Worm (Caenorhabditis elegans) whole organism, early embryonic: ENCODE data around the gene sqv-1.
"Not testable (repeated sequence)": the region's sequence is repeated elsewhere in the genome, so short reads cannot be mapped to it uniquely, and the experiment has no call there.

Experiments
- B0310.2 ChIP-seq: sonication (generic microtip); optimal IDR thresholded peaks from 2 replicates; lab custom pipeline; 2016; ENCODE audit warnings: mild to moderate bottlenecking, missing genetic modification characterization, missing compliant biosample characterization
- F13C5.2 ChIP-seq: sonication (generic microtip); optimal IDR thresholded peaks from 2 replicates; lab custom pipeline; 2017; ENCODE audit warnings: mild to moderate bottlenecking, missing genetic modification characterization, inconsistent platforms, missing compliant biosample characterization
- aly-1 ChIP-seq: sonication (generic microtip); optimal IDR thresholded peaks from 2 replicates; lab custom pipeline; 2016; ENCODE audit warnings: missing genetic modification characterization, missing compliant biosample characterization
- ama-1 ChIP-seq: fragments of 150-350 bp; optimal IDR thresholded peaks from 2 replicates; lab custom pipeline; 2014
- ceh-13 ChIP-seq: fragments of 200-800 bp; sonication (Bioruptor generic); optimal IDR thresholded peaks from 2 replicates; lab custom pipeline; 2018; ENCODE audit warnings: mild to moderate bottlenecking, missing genetic modification characterization, missing compliant biosample characterization
- ceh-36 ChIP-seq: sonication (generic microtip); optimal IDR thresholded peaks from 2 replicates; lab custom pipeline; 2016; ENCODE audit warnings: missing genetic modification characterization, inconsistent platforms, missing compliant biosample characterization
- ets-7 ChIP-seq: sonication (generic microtip); optimal IDR thresholded peaks from 2 replicates; lab custom pipeline; 2016; ENCODE audit warnings: missing genotype, missing genetic modification characterization, missing compliant biosample characterization
- flt-1 ChIP-seq: fragments of 200-800 bp; sonication (Bioruptor generic); IDR thresholded peaks from 2 replicates; pipeline ENCODE4 v1.3.6; 2022; ENCODE audit warnings: missing genetic modification characterization, missing compliant biosample characterization
- hmbx-1 ChIP-seq: sonication (generic microtip); optimal IDR thresholded peaks from 2 replicates; lab custom pipeline; 2016; ENCODE audit warnings: mild to moderate bottlenecking, missing genetic modification characterization, missing compliant biosample characterization
- hmg-4 ChIP-seq: fragments of 200-800 bp; sonication (Bioruptor generic); optimal IDR thresholded peaks from 2 replicates; lab custom pipeline; 2018; ENCODE audit warnings: mild to moderate bottlenecking, missing genetic modification characterization, missing compliant biosample characterization
- hnd-1 ChIP-seq: sonication (generic microtip); optimal IDR thresholded peaks from 2 replicates; lab custom pipeline; 2016; ENCODE audit warnings: missing genetic modification characterization, missing compliant biosample characterization
- pes-1 ChIP-seq: fragments of 200-800 bp; sonication (Bioruptor generic); IDR thresholded peaks from 2 replicates; pipeline ENCODE4 v1.3.6; 2022; ENCODE audit warnings: missing genetic modification reagents, missing genetic modification characterization, missing compliant biosample characterization
- scrt-1 ChIP-seq: fragments of 200-800 bp; sonication (Bioruptor generic); IDR thresholded peaks from 2 replicates; pipeline ENCODE4 v1.3.6; 2022; ENCODE audit warnings: missing genetic modification characterization, missing compliant biosample characterization
- sea-1 ChIP-seq: fragments of 200-800 bp; sonication (Bioruptor generic); conservative IDR thresholded peaks from 2 replicates; pipeline ENCODE4 v1.3.6; 2022; ENCODE audit warnings: missing genetic modification characterization, missing compliant biosample characterization
- tbx-11 ChIP-seq: fragments of 200-800 bp; sonication (Bioruptor generic); IDR thresholded peaks from 2 replicates; pipeline ENCODE4 v1.3.6; 2022; ENCODE audit warnings: missing genetic modification characterization, missing compliant biosample characterization
- tbx-37 ChIP-seq: fragments of 200-800 bp; sonication (Bioruptor generic); conservative IDR thresholded peaks from 2 replicates; pipeline ENCODE4 v1.3.6; 2022; ENCODE audit warnings: missing genetic modification reagents, missing genetic modification characterization, missing compliant biosample characterization
- tra-4 ChIP-seq: sonication (generic microtip); optimal IDR thresholded peaks from 2 replicates; lab custom pipeline; 2017; ENCODE audit warnings: missing genetic modification characterization, missing compliant biosample characterization

The sqv-1 gene

DNA sequence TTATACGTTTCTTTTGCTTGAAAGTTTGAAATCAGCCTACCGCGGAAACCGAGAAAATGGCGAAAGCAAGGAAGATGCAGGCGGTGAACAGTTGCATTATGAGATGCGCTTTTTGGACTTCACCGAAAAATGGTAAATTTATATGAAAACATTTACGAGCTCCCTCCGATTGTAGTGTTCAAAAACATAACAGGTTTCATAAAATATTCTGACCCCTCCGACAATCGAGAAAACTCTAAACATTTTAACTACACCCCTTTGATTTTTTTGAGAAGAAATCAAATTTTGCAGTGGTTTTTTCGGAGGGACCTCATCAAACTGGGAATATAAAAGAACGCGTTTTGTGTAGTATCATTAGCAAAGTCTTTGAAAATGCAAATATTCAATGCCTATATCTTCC is 13.9 kb upstream of the sqv-1 start, which contains the start of the genes F17E9.18 and F17E9.15:
Gene F17E9.18, minus strand, starts transcription at position 101 of the 400 bp plus-strand sequence.
Gene F17E9.15, plus strand, starts transcription at position 368 of the 400 bp plus-strand sequence.
- no peak for TF ChIP-seq flt-1 (GFP tag; lab: Robert Waterston, UW)

ce11 chrIV:8348073-8348472 is 12.8 kb upstream of the sqv-1 start, which contains the start of gene F17E9.4:
F17E9.4 (plus strand) TSS chrIV:8348373.
- no peak for TF ChIP-seq B0310.2 (tag; lab: Kevin White, UChicago)
- TF ChIP-seq aly-1 (tag; lab: Kevin White, UChicago): no peak
- TF ChIP-seq tbx-37 (GFP tag; lab: Robert Waterston, UW): no peak
- no peak for TF ChIP-seq ets-7 (tag; lab: Kevin White, UChicago)
- no peak for TF ChIP-seq sea-1 (GFP tag; lab: Robert Waterston, UW)
- TF ChIP-seq ama-1: no peak
- no peak for TF ChIP-seq hmg-4
- TF ChIP-seq hmbx-1 (tag; lab: Kevin White, UChicago): no peak
- TF ChIP-seq ceh-36 (tag; lab: Kevin White, UChicago): no peak
- TF ChIP-seq tra-4: no peak
- no peak for TF ChIP-seq F13C5.2
- no peak for TF ChIP-seq flt-1 (GFP tag; lab: Robert Waterston, UW)
- no peak for TF ChIP-seq tbx-11 (GFP tag; lab: Robert Waterston, UW)
- no peak for TF ChIP-seq ceh-13
- no peak for TF ChIP-seq hnd-1 (tag; lab: Kevin White, UChicago)
- TF ChIP-seq scrt-1: no peak
- no peak for TF ChIP-seq pes-1

DNA sequence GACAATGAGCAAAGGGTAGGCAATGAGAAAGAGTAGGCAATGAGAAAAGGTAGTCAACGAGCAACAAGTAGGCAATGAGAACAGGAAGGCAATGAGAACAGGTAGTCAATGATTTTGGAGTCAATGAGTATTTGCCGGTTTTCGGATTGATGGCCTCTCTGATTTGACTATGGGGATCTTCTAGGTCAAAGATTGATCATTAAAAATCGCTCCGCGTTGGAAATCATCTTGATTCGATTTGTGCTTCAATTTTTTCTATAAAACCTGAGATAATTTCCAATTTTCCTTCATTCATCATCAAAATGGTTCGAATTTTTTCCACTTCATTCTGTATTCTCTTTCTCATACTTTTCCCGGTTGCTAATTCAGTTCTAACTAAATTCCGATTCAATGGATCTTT is 8.9 kb upstream of the sqv-1 start, which contains the start of gene F17E9.16:
Gene F17E9.16, plus strand, starts transcription at position 301 of the 400 bp plus-strand sequence.
- not testable (repeated sequence) for TF ChIP-seq ceh-13; hnd-1 (tag; lab: Kevin White, UChicago); tbx-37 (GFP tag; lab: Robert Waterston, UW)

DNA sequence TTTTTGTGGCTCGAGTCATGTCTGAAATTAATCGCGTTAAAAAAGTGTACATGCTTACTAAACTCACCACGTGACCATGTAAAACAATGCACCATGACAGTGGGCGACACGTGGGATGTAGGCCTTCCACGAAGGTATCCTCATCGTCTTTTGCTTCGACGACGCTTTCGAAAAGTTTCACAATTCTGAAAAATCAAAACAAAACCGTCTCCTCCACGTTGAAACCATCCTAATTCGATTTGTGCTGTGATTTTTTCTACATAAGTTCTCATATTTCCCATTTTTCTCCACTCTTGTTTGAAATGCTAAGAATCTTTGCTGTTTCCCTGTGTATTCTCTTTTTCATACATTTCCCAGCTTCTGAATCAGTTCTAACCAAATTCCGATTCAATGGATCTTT is 6.3 kb upstream of the sqv-1 start, which contains the start of gene F17E9.3:
Gene F17E9.3, plus strand, starts transcription at position 301 of the 400 bp plus-strand sequence.
- no peak for TF ChIP-seq scrt-1
- TF ChIP-seq hmbx-1 (tag; lab: Kevin White, UChicago): no peak

- TF ChIP-seq ceh-36 (tag; lab: Kevin White, UChicago): no peak
- TF ChIP-seq hmbx-1 (tag; lab: Kevin White, UChicago): no peak
- no peak for TF ChIP-seq tbx-37 (GFP tag; lab: Robert Waterston, UW)
- no peak for TF ChIP-seq aly-1 (tag; lab: Kevin White, UChicago)
- TF ChIP-seq F13C5.2: no peak
- no peak for TF ChIP-seq ceh-13
- TF ChIP-seq tra-4: no peak
- no peak for TF ChIP-seq sea-1 (GFP tag; lab: Robert Waterston, UW)
- TF ChIP-seq B0310.2 (tag; lab: Kevin White, UChicago): no peak
- TF ChIP-seq flt-1 (GFP tag; lab: Robert Waterston, UW): no peak
- TF ChIP-seq ets-7 (tag; lab: Kevin White, UChicago): no peak
- no peak for TF ChIP-seq scrt-1
Observed at ce11 chrIV:8355592-8355991, 5.3 kb upstream of the sqv-1 start, which contains the start of the genes F17E9.2 and col-116. F17E9.2 (plus strand) TSS chrIV:8355892. col-116 (plus strand) TSS chrIV:8355906.

DNA sequence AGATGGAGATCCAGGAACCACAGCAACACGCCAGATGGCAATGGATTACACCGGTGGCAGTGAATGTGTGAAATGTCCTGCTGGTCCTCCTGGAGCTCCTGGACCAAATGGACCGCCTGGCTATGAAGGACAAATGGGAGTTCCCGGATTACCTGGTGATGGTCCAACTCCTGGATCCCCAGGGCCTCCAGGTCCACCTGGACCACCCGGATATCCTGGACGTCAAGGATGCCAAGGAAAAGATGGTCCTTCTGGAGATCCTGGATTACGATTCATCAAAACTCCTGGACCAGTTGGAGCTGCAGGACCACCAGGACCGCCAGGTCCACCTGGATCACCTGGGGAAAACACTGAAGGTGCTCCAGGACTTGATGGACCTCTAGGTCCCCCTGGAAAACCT is 3.6 kb upstream of the sqv-1 start:
- TF ChIP-seq pes-1 (no peak), hnd-1 (tag; lab: Kevin White, UChicago) (no peak), ceh-13 (no peak), tbx-37 (GFP tag; lab: Robert Waterston, UW) (no peak), ceh-36 (tag; lab: Kevin White, UChicago) (no peak), flt-1 (GFP tag; lab: Robert Waterston, UW) (no peak), aly-1 (tag; lab: Kevin White, UChicago) (no peak), sea-1 (GFP tag; lab: Robert Waterston, UW) (no peak), F13C5.2 (no peak), tbx-11 (GFP tag; lab: Robert Waterston, UW) (no peak), B0310.2 (tag; lab: Kevin White, UChicago) (no peak)

ce11 chrIV:8358492-8358891 is 2.4 kb upstream of the sqv-1 start, which contains the start of gene D2096.13:
D2096.13 (minus strand) TSS chrIV:8358592.
- TF ChIP-seq hnd-1 (tag; lab: Kevin White, UChicago) (no peak), F13C5.2 (no peak), sea-1 (GFP tag; lab: Robert Waterston, UW) (no peak), ets-7 (tag; lab: Kevin White, UChicago) (no peak), aly-1 (tag; lab: Kevin White, UChicago) (no peak), scrt-1 (no peak), ama-1 (no peak), tra-4 (no peak), ceh-36 (tag; lab: Kevin White, UChicago) (no peak), flt-1 (GFP tag; lab: Robert Waterston, UW) (no peak), hmg-4 (no peak), hmbx-1 (tag; lab: Kevin White, UChicago) (no peak), tbx-37 (GFP tag; lab: Robert Waterston, UW) (no peak), B0310.2 (tag; lab: Kevin White, UChicago) (no peak), tbx-11 (GFP tag; lab: Robert Waterston, UW) (no peak), pes-1 (no peak), ceh-13 (no peak)

ce11 chrIV:8359716-8360407 is 1.1 kb upstream of the sqv-1 start, which contains the start of gene D2096.5:
D2096.5 (minus strand) TSS chrIV:8359766.
- TF ChIP-seq flt-1 (GFP tag; lab: Robert Waterston, UW) (no peak), ceh-13 (no peak), aly-1 (tag; lab: Kevin White, UChicago) (no peak), hmbx-1 (tag; lab: Kevin White, UChicago) (no peak), ama-1 (no peak), tra-4 (no peak), pes-1 (no peak), ceh-36 (tag; lab: Kevin White, UChicago) (no peak), B0310.2 (tag; lab: Kevin White, UChicago) (no peak), hmg-4 (no peak), ets-7 (tag; lab: Kevin White, UChicago) (no peak), sea-1 (GFP tag; lab: Robert Waterston, UW) (no peak), tbx-37 (GFP tag; lab: Robert Waterston, UW) (no peak), tbx-11 (GFP tag; lab: Robert Waterston, UW) (no peak), scrt-1 (no peak), F13C5.2 (no peak)
